Fruit fly (Drosophila melanogaster) whole organism, wandering third instar larva: Measurements from ENCODE around the gene Hr4.

Experiments
- GATAd ChIP-seq: sonication (Bioruptor generic); optimal IDR thresholded peaks from 2 replicates; lab custom pipeline; 2016; ENCODE audit warnings: missing biosample characterization, missing genetic modification characterization
- Mio ChIP-seq: sonication (Bioruptor generic); optimal IDR thresholded peaks from 2 replicates; lab custom pipeline; 2016; ENCODE audit warnings: missing biosample characterization, missing genetic modification characterization
- Myc ChIP-seq: fragments of >200 bp; optimal IDR thresholded peaks from 2 replicates; lab custom pipeline; 2017
- Sp1 ChIP-seq: fragments of 200-800 bp; sonication (Bioruptor generic); optimal IDR thresholded peaks from 3 replicates; lab custom pipeline; 2019; ENCODE audit warnings: missing biosample characterization, mild to moderate bottlenecking, missing genetic modification characterization, moderate library complexity
- fru ChIP-seq: fragments of 200-800 bp; sonication (Bioruptor generic); optimal IDR thresholded peaks from 3 replicates; lab custom pipeline; 2016; ENCODE audit warnings: missing biosample characterization, mild to moderate bottlenecking, missing genetic modification characterization
- h ChIP-seq: fragments of 200-800 bp; sonication (Bioruptor generic); optimal IDR thresholded peaks from 3 replicates; lab custom pipeline; 2016; ENCODE audit warnings: missing biosample characterization, mild to moderate bottlenecking, missing genetic modification characterization
- pan ChIP-seq: fragments of >200 bp; optimal IDR thresholded peaks from 2 replicates; lab custom pipeline; 2017
- sv ChIP-seq: fragments of 200-800 bp; sonication (Bioruptor generic); optimal IDR thresholded peaks from 3 replicates; lab custom pipeline; 2016; ENCODE audit warnings: missing biosample characterization, missing genetic modification characterization

DNA sequence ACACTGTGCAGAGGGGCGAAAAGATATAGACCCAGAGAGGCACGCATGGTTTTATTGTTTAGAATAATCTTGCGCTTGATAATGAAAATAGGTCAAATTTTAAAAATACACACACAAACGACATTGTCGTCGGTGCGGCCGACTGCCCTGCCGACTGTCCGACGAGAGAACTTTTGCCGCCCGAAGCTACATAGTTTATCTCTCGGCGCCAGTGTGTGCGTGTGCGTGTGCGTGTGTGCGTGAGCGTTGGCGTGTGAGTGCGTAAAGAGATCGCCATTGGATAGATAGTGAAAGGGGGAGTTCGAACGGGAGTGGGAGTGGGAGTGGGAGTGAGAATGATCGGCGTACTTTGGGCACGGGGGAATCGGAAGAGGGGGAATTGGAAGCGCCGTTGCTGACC lies 53.9 kb downstream of the Hr4 start:
- TF ChIP-seq pan (no peak), Mio (GFP tag; lab: Kevin White, UChicago) (no peak), fru (GFP tag; lab: Kevin White, UChicago) (no peak), Sp1 (GFP tag; lab: Kevin White, UChicago) (no peak), sv (GFP tag; lab: Kevin White, UChicago) (no peak), GATAd (no peak), h (GFP tag; lab: Kevin White, UChicago) (no peak), Myc (no peak)
